Fruit fly (Drosophila melanogaster): ENCODE measurements around the gene Iml1.

Gene Iml1

DNA sequence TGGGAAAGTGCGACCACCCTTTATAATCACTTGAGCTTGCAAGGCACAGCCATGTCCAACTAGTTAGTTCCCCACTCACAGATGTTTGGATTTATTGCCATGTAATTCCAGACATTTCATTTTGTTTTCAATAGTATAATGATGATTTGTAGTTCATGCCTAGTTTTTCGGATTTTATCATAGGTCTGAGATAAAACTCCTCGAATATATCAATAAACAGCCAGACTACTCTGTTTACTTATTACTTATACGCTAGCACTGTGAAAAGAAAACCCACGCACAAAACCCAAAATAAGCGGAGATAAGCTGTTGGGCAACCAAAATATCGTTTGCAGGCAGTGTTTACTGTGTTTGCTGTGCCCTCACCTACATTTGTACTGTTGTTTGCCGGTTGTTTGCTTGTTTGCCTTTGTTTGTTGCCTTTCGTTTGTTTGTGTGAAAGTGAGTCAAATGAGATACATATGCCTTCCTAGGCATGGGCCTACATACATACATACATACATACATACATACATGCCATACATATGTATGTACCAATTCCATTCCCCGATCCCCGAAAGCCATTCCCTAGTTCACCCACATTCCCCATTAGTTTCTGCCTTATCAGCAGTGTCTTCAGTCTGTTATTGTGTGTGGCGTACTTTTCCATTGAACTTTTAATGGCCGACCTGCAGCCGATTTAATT is 45.5 kb upstream of the Iml1 start (continued):
- peak in 1 of 3 experiments; percentile 60 for TF ChIP-seq lola (GFP tag; optimal IDR thresholded peaks at IDR 0.05)
- TF ChIP-seq crp (GFP tag; optimal IDR thresholded peaks at IDR 0.05), result peak in 1 of 2 experiments; percentile 27
- TF ChIP-seq klu (GFP tag; IDR thresholded peaks at IDR 0.05), result peak; percentile 13; the same call in 1 of the 2 replicates
- TF ChIP-seq CG13894 (tag; optimal IDR thresholded peaks at IDR 0.05), result no peak
- peak; percentile 16 for TF ChIP-seq CG9609 (GFP tag; optimal IDR thresholded peaks at IDR 0.05)
- peak; percentile 46 for TF ChIP-seq jing (GFP tag; optimal IDR thresholded peaks at IDR 0.05)
- no peak for TF ChIP-seq CG30020 (tag; optimal IDR thresholded peaks at IDR 0.05)
- no peak for TF ChIP-seq Trl (optimal IDR thresholded peaks at IDR 0.05)
- TF ChIP-seq Trl (GFP tag; optimal IDR thresholded peaks at IDR 0.05), result peak; percentile 69
- no peak for TF ChIP-seq cas (GFP tag; IDR thresholded peaks at IDR 0.05)
- TF ChIP-seq BEAF-32 (GFP tag; optimal IDR thresholded peaks at IDR 0.05), result no peak
- peak; percentile 20 for TF ChIP-seq exex (tag; optimal IDR thresholded peaks at IDR 0.05)
- no peak for TF ChIP-seq corto (GFP tag; optimal IDR thresholded peaks at IDR 0.05)
- peak; percentile 86 for TF ChIP-seq CG3407 (GFP tag; optimal IDR thresholded peaks at IDR 0.05)
- no peak for TF ChIP-seq CG1792 (GFP tag; optimal IDR thresholded peaks at IDR 0.05)
- peak; percentile 73 for TF ChIP-seq CG10654 (GFP tag; optimal IDR thresholded peaks at IDR 0.05)
- 0 out of 2 replicates have a peak, but pooled peaks have one; percentile 29 for TF ChIP-seq ssp (GFP tag; IDR thresholded peaks at IDR 0.05)
- peak; percentile 24 for TF ChIP-seq CG12744 (GFP tag; optimal IDR thresholded peaks at IDR 0.05)
- no peak for TF ChIP-seq HmgD (GFP tag; optimal IDR thresholded peaks at IDR 0.05)
- TF ChIP-seq nerfin-2 (GFP tag; IDR thresholded peaks at IDR 0.05; ENCODE audit: partially characterized antibody), result no peak
- peak; percentile 69 for TF ChIP-seq shn (GFP tag; optimal IDR thresholded peaks at IDR 0.05)
- TF ChIP-seq CG10366 (GFP tag; IDR thresholded peaks at IDR 0.05), result peak; percentile 19
- TF ChIP-seq Dip2 (GFP tag; IDR thresholded peaks at IDR 0.05), result no peak
- peak; percentile 30 for TF ChIP-seq disco-r (GFP tag; optimal IDR thresholded peaks at IDR 0.05)
- peak; percentile 17 for TF ChIP-seq Dip3 (GFP tag; optimal IDR thresholded peaks at IDR 0.05)
- TF ChIP-seq oc (tag; optimal IDR thresholded peaks at IDR 0.05), result peak; percentile 93
- TF ChIP-seq eve (GFP tag; optimal IDR thresholded peaks at IDR 0.05), result peak in 1 of 2 experiments; percentile 87
- peak; percentile 60 for TF ChIP-seq CG18619 (GFP tag; optimal IDR thresholded peaks at IDR 0.05)
- peak; percentile 61 for TF ChIP-seq bcd (GFP tag; optimal IDR thresholded peaks at IDR 0.05)
- TF ChIP-seq CG18262 (tag; optimal IDR thresholded peaks at IDR 0.05), result peak; percentile 78
- peak in 1 of 2 experiments; percentile 87 for TF ChIP-seq tll (GFP tag; optimal IDR thresholded peaks at IDR 0.05)
- peak; percentile 57 for TF ChIP-seq ash1 (GFP tag; optimal IDR thresholded peaks at IDR 0.05)
- TF ChIP-seq Ssrp (tag; optimal IDR thresholded peaks at IDR 0.05), result peak; percentile 47
- TF ChIP-seq ase (GFP tag; IDR thresholded peaks at IDR 0.05), result 0 out of 3 replicates have a peak, but pooled peaks have one; percentile 26
- TF ChIP-seq en (GFP tag; optimal IDR thresholded peaks at IDR 0.05), result peak; percentile 8
- TF ChIP-seq CG3838 (GFP tag; optimal IDR thresholded peaks at IDR 0.05), result peak; percentile 67
- peak; percentile 61 for TF ChIP-seq CG4707 (GFP tag; optimal IDR thresholded peaks at IDR 0.05)
- peak; percentile 76 for TF ChIP-seq CG7839 (tag; optimal IDR thresholded peaks at IDR 0.05)
- TF ChIP-seq CG8944 (GFP tag; optimal IDR thresholded peaks at IDR 0.05), result peak; percentile 50
- TF ChIP-seq CG30403 (GFP tag; optimal IDR thresholded peaks at IDR 0.05), result peak; percentile 36
- TF ChIP-seq bigmax (GFP tag; optimal IDR thresholded peaks at IDR 0.05), result peak; percentile 1
- TF ChIP-seq CG7928 (GFP tag; optimal IDR thresholded peaks at IDR 0.05), result no peak
- TF ChIP-seq emc (GFP tag; optimal IDR thresholded peaks at IDR 0.05), result no peak
- TF ChIP-seq CG8388 (GFP tag; optimal IDR thresholded peaks at IDR 0.05), result peak; percentile 76
- TF ChIP-seq tio (GFP tag; optimal IDR thresholded peaks at IDR 0.05), result peak; percentile 46
- peak; percentile 50 for TF ChIP-seq NC2β (GFP tag; optimal IDR thresholded peaks at IDR 0.05)
- peak; percentile 57 for TF ChIP-seq CG3163 (GFP tag; optimal IDR thresholded peaks at IDR 0.05)
- TF ChIP-seq pan (optimal IDR thresholded peaks at IDR 0.05), result no peak
- TF ChIP-seq pan (GFP tag; optimal IDR thresholded peaks at IDR 0.05 in 1 of 2, IDR thresholded peaks at IDR 0.05 in 1 of 2), result peak in 1 of 2 experiments; percentile 41

Measured in whole organism, embryonic.